ENCODE assay signal across 7 worm cellular contexts in genomic region chrX:12175667-12176278, ce11.
TF ChIP-seq lines count a peak whose summit lies in the region.

No protein-coding gene starts in this region.

TF ChIP-seq in whole organism, L1 larva, 84 proteins besides CTCF, POLR2A, EP300 and RAD21 (continues in another document):
- no peak for TF ChIP-seq unc-98 (GFP tag; IDR thresholded peaks at IDR 0.05; lab: Robert Waterston, UW)
- no peak for TF ChIP-seq ces-1 (GFP tag; optimal IDR thresholded peaks at IDR 0.05; lab: Kevin White, UChicago)
- no peak for TF ChIP-seq zip-4 (GFP tag; optimal IDR thresholded peaks at IDR 0.05; lab: Kevin White, UChicago)
- TF ChIP-seq nhr-77 (tag; optimal IDR thresholded peaks at IDR 0.05; lab: Kevin White, UChicago) = peak; percentile 18
- peak; percentile 25 for TF ChIP-seq nhr-71 (tag; optimal IDR thresholded peaks at IDR 0.05; lab: Kevin White, UChicago)
- TF ChIP-seq nhr-85 (tag; lab: Kevin White, UChicago) = no peak
- TF ChIP-seq mef-2 (tag; optimal IDR thresholded peaks at IDR 0.05; lab: Kevin White, UChicago) = no peak
- no peak for TF ChIP-seq fkh-10 (GFP tag; optimal IDR thresholded peaks at IDR 0.05; lab: Kevin White, UChicago)
- no peak for TF ChIP-seq ceh-8 (GFP tag; optimal IDR thresholded peaks at IDR 0.05; lab: Kevin White, UChicago)
- TF ChIP-seq hpl-2 (GFP tag; optimal IDR thresholded peaks at IDR 0.05; lab: Kevin White, UChicago) = no peak
- TF ChIP-seq nhr-20 (tag; optimal IDR thresholded peaks at IDR 0.05; lab: Kevin White, UChicago) = peak; percentile 28
- no peak for TF ChIP-seq dpl-1 (GFP tag; optimal IDR thresholded peaks at IDR 0.05; lab: Kevin White, UChicago)
- no peak for TF ChIP-seq snpc-4 (tag; optimal IDR thresholded peaks at IDR 0.05; lab: Kevin White, UChicago)
- TF ChIP-seq egl-13 (tag; optimal IDR thresholded peaks at IDR 0.05; lab: Kevin White, UChicago) = no peak

TF ChIP-seq in whole organism, L2 larva, 48 proteins besides CTCF, POLR2A, EP300 and RAD21:
- TF ChIP-seq sma-9 (GFP tag; optimal IDR thresholded peaks at IDR 0.05; lab: Kevin White, UChicago) = peak; percentile 10
- no peak for TF ChIP-seq sma-9 (tag; optimal IDR thresholded peaks at IDR 0.05; lab: Kevin White, UChicago)
- peak; percentile 62 for TF ChIP-seq F13H6.1 (tag; optimal IDR thresholded peaks at IDR 0.05; lab: Kevin White, UChicago)
- peak; percentile 8 for TF ChIP-seq sma-3 (GFP tag; optimal IDR thresholded peaks at IDR 0.05; lab: Kevin White, UChicago)
- TF ChIP-seq nhr-77 (tag; optimal IDR thresholded peaks at IDR 0.05; lab: Kevin White, UChicago) = no peak

TF ChIP-seq in whole organism, L3 larva, 47 proteins besides CTCF, POLR2A, EP300 and RAD21:
- TF ChIP-seq eor-1 (tag; optimal IDR thresholded peaks at IDR 0.05; lab: Kevin White, UChicago) (no peak), nhr-43 (tag; optimal IDR thresholded peaks at IDR 0.05; lab: Kevin White, UChicago; ENCODE audit: poor library complexity, severe bottlenecking) (peak; percentile 56), nhr-67 (tag; optimal IDR thresholded peaks at IDR 0.05; lab: Kevin White, UChicago) (no peak), nhr-23 (tag; optimal IDR thresholded peaks at IDR 0.05; lab: Kevin White, UChicago) (peak; percentile 47)

TF ChIP-seq in whole organism, L4 larva, 104 proteins besides CTCF, POLR2A, EP300 and RAD21:
- TF ChIP-seq unc-62 (GFP tag; optimal IDR thresholded peaks at IDR 0.05 in 1 of 2; lab: Kevin White, UChicago) = peak in 1 of 2 experiments; percentile 16
- no peak for TF ChIP-seq unc-62 (tag; optimal IDR thresholded peaks at IDR 0.05; lab: Kevin White, UChicago)
- no peak for TF ChIP-seq mes-2 (tag; optimal IDR thresholded peaks at IDR 0.05; lab: Kevin White, UChicago; ENCODE audit: poor library complexity, severe bottlenecking)
- no peak for TF ChIP-seq ceh-62 (tag; optimal IDR thresholded peaks at IDR 0.05; lab: Kevin White, UChicago)
- TF ChIP-seq nhr-25 (tag; optimal IDR thresholded peaks at IDR 0.05; lab: Kevin White, UChicago; ENCODE audit: borderline replicate concordance, insufficient read depth) = no peak
- TF ChIP-seq nhr-28 (tag; optimal IDR thresholded peaks at IDR 0.05; lab: Kevin White, UChicago) = peak; percentile 21
- peak; percentile 27; the same call in 1 of the 2 replicates for TF ChIP-seq ceh-20 (GFP tag; IDR thresholded peaks at IDR 0.05; lab: Robert Waterston, UW)
- peak in 1 of 2 experiments; percentile 4 for TF ChIP-seq daf-16 (GFP tag; optimal IDR thresholded peaks at IDR 0.05; lab: Kevin White, UChicago)
- no peak for TF ChIP-seq daf-16 (tag; optimal IDR thresholded peaks at IDR 0.05; lab: Kevin White, UChicago)
- TF ChIP-seq aha-1 (tag; lab: Kevin White, UChicago) = peak; percentile 62
- TF ChIP-seq dmd-6 (GFP tag; IDR thresholded peaks at IDR 0.05; lab: Robert Waterston, UW) = peak; percentile 26; the same call in 1 of the 2 replicates
- no peak for TF ChIP-seq dpl-1 (GFP tag; optimal IDR thresholded peaks at IDR 0.05; lab: Kevin White, UChicago)
- peak; percentile 11 for TF ChIP-seq hlh-11 (tag; optimal IDR thresholded peaks at IDR 0.05; lab: Kevin White, UChicago)
- no peak for TF ChIP-seq nhr-111 (GFP tag; optimal IDR thresholded peaks at IDR 0.05; lab: Kevin White, UChicago)

TF ChIP-seq in whole organism, late embryonic, 69 proteins besides CTCF, POLR2A, EP300 and RAD21:
- peak; percentile 35 for TF ChIP-seq unc-55 (GFP tag; optimal IDR thresholded peaks at IDR 0.05; lab: Kevin White, UChicago)
- TF ChIP-seq ceh-19 (GFP tag; optimal IDR thresholded peaks at IDR 0.05; lab: Kevin White, UChicago) = peak; percentile 18
- TF ChIP-seq ceh-22 (tag; optimal IDR thresholded peaks at IDR 0.05; lab: Kevin White, UChicago) = peak; percentile 1
- TF ChIP-seq ttx-3 (tag; optimal IDR thresholded peaks at IDR 0.05; lab: Kevin White, UChicago) = no peak
- TF ChIP-seq ref-2 (tag; optimal IDR thresholded peaks at IDR 0.05; lab: Kevin White, UChicago) = no peak
- peak; percentile 9 for TF ChIP-seq ceh-2 (tag; optimal IDR thresholded peaks at IDR 0.05; lab: Kevin White, UChicago)
- peak; percentile 9 for TF ChIP-seq elt-4 (tag; optimal IDR thresholded peaks at IDR 0.05; lab: Kevin White, UChicago)
- TF ChIP-seq C08G9.2 (tag; optimal IDR thresholded peaks at IDR 0.05; lab: Kevin White, UChicago) = no peak
- TF ChIP-seq ceh-18 (tag; optimal IDR thresholded peaks at IDR 0.05; lab: Kevin White, UChicago) = peak; percentile 55
- peak; percentile 8 for TF ChIP-seq rnt-1 (tag; optimal IDR thresholded peaks at IDR 0.05; lab: Kevin White, UChicago)
- TF ChIP-seq tbx-2 (tag; optimal IDR thresholded peaks at IDR 0.05; lab: Kevin White, UChicago) = peak; percentile 37
- TF ChIP-seq nfya-1 (tag; optimal IDR thresholded peaks at IDR 0.05; lab: Kevin White, UChicago) = peak; percentile 1
- TF ChIP-seq ceh-34 (tag; optimal IDR thresholded peaks at IDR 0.05; lab: Kevin White, UChicago) = peak; percentile 71
- no peak for TF ChIP-seq ceh-24 (tag; optimal IDR thresholded peaks at IDR 0.05; lab: Kevin White, UChicago)
- TF ChIP-seq lin-11 (tag; optimal IDR thresholded peaks at IDR 0.05; lab: Kevin White, UChicago) = no peak

TF ChIP-seq in whole organism, mixed stage, embryonic, 35 proteins besides CTCF, POLR2A, EP300 and RAD21:
- TF ChIP-seq M03D4.4 (tag; optimal IDR thresholded peaks at IDR 0.05; lab: Kevin White, UChicago) (no peak), hlh-1 (tag; optimal IDR thresholded peaks at IDR 0.05; lab: Kevin White, UChicago) (peak; percentile 20), pha-4 (tag; optimal IDR thresholded peaks at IDR 0.05; lab: Kevin White, UChicago) (peak; percentile 40), unc-120 (tag; optimal IDR thresholded peaks at IDR 0.05; lab: Kevin White, UChicago; ENCODE audit: poor library complexity, severe bottlenecking) (peak; percentile 70), lsy-2 (tag; optimal IDR thresholded peaks at IDR 0.05; lab: Kevin White, UChicago) (no peak), ztf-11 (tag; optimal IDR thresholded peaks at IDR 0.05; lab: Kevin White, UChicago) (no peak)

TF ChIP-seq in whole organism, young adult, 124 proteins besides CTCF, POLR2A, EP300 and RAD21:
- TF ChIP-seq F22D6.2 (tag; optimal IDR thresholded peaks at IDR 0.05; lab: Kevin White, UChicago) (no peak), him-1 (tag; optimal IDR thresholded peaks at IDR 0.05; lab: Kevin White, UChicago) (no peak), F49E8.2 (tag; optimal IDR thresholded peaks at IDR 0.05; lab: Kevin White, UChicago; ENCODE audit: insufficient read depth) (no peak), hsf-1 (GFP tag; IDR thresholded peaks at IDR 0.05; lab: Robert Waterston, UW) (no peak), cebp-1 (GFP tag; IDR thresholded peaks at IDR 0.05; lab: Robert Waterston, UW) (no peak), cebp-1 (tag; optimal IDR thresholded peaks at IDR 0.05; lab: Kevin White, UChicago) (peak; percentile 23), F33H1.4 (GFP tag; IDR thresholded peaks at IDR 0.05; lab: Robert Waterston, UW) (no peak), ztf-25 (GFP tag; IDR thresholded peaks at IDR 0.05; lab: Robert Waterston, UW) (peak; percentile 32; the same call in 1 of the 2 replicates)
